Fruit fly (Drosophila melanogaster) whole organism, adult: Measurements from ENCODE around the gene CG42504.

Experiments used
- CG12768 ChIP-seq: fragments of 200-800 bp; sonication (Bioruptor generic); optimal IDR thresholded peaks from 2 replicates; lab custom pipeline; 2017; ENCODE audit warnings: missing biosample characterization, missing genetic modification characterization, mild to moderate bottlenecking, moderate library complexity, missing genetic modification reagents
- CG14711 ChIP-seq: fragments of 200-800 bp; sonication (Bioruptor generic); optimal IDR thresholded peaks from 2 replicates; lab custom pipeline; 2018; ENCODE audit warnings: missing biosample characterization, mild to moderate bottlenecking, missing genetic modification characterization, moderate library complexity
- CG1620 ChIP-seq: fragments of 200-800 bp; sonication (Bioruptor generic); optimal IDR thresholded peaks from 2 replicates; lab custom pipeline; 2016; ENCODE audit warnings: missing biosample characterization, missing genetic modification characterization
- CG33017 ChIP-seq: fragments of 200-800 bp; sonication (Bioruptor generic); optimal IDR thresholded peaks from 2 replicates; lab custom pipeline; 2018; ENCODE audit warnings: missing biosample characterization, mild to moderate bottlenecking, missing genetic modification characterization, moderate library complexity
- CG7045 ChIP-seq: fragments of 200-800 bp; sonication (Bioruptor generic); optimal IDR thresholded peaks from 2 replicates; lab custom pipeline; 2017; ENCODE audit warnings: missing biosample characterization, mild to moderate bottlenecking, missing genetic modification characterization
- CG7101 ChIP-seq: fragments of 200-800 bp; sonication (Bioruptor generic); optimal IDR thresholded peaks from 2 replicates; lab custom pipeline; 2018; ENCODE audit warnings: missing biosample characterization, mild to moderate bottlenecking, missing genetic modification characterization, moderate library complexity
- Clk ChIP-seq: fragments of 200-800 bp; sonication (Bioruptor generic); optimal IDR thresholded peaks from 2 replicates; lab custom pipeline; 2017; ENCODE audit warnings: missing biosample characterization, missing genetic modification characterization
- Crg-1 ChIP-seq: fragments of 200-800 bp; sonication (Bioruptor generic); optimal IDR thresholded peaks from 2 replicates; lab custom pipeline; 2016; ENCODE audit warnings: missing biosample characterization, missing genetic modification characterization
- Mnt ChIP-seq: fragments of 200-800 bp; sonication (Bioruptor generic); optimal IDR thresholded peaks from 2 replicates; lab custom pipeline; 2016; ENCODE audit warnings: missing biosample characterization, mild to moderate bottlenecking, missing genetic modification characterization
- bab1 ChIP-seq: fragments of 200-800 bp; sonication (Bioruptor generic); optimal IDR thresholded peaks from 3 replicates; lab custom pipeline; 2019; ENCODE audit warnings: missing biosample characterization, mild to moderate bottlenecking, missing genetic modification characterization, moderate library complexity
- cic ChIP-seq: fragments of 200-800 bp; sonication (Bioruptor generic); optimal IDR thresholded peaks from 2 replicates; lab custom pipeline; 2017; ENCODE audit warnings: missing biosample characterization, mild to moderate bottlenecking, missing genetic modification characterization, moderate library complexity
- kay ChIP-seq: fragments of 200-800 bp; sonication (Bioruptor generic); peaks from one replicate; lab custom pipeline; 2016; ENCODE audit warnings: missing biosample characterization, missing genetic modification characterization, borderline replicate concordance
- ovo ChIP-seq: fragments of 200-800 bp; sonication (Bioruptor generic); optimal IDR thresholded peaks from 2 replicates; lab custom pipeline; 2016; ENCODE audit warnings: missing biosample characterization, missing genetic modification characterization
- pad ChIP-seq: fragments of 200-800 bp; sonication (Bioruptor generic); optimal IDR thresholded peaks from 3 replicates; lab custom pipeline; 2017; ENCODE audit warnings: missing biosample characterization, missing genetic modification characterization, mild to moderate bottlenecking, moderate library complexity, missing genetic modification reagents

DNA sequence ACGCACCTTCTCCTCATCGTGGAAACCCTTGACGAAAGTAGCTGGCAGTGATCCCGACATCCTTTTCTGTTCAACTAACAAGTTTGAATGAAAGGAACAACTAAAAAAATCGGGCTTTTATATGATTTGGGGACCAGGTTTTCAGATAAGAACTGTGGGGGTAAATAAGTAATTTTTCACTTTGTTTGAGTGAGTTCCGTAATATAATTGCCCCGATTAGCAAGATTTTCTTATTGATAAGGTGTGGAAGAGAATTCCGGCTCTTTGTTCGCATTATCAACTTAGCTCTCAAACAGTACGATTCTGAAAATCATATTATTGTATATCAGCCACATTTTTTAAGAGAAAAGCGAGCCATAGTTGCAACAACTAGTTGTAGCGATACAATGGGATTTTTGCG lies 49.6 kb downstream of the CG42504 start, which contains the start of gene CG12224:
- no peak for TF ChIP-seq CG7101 (tag; lab: Kevin White, UChicago)
- TF ChIP-seq CG33017 (tag; lab: Kevin White, UChicago): no peak
- TF ChIP-seq CG7045 (GFP tag; lab: Kevin White, UChicago): no peak
- no peak for TF ChIP-seq Clk (GFP tag; lab: Kevin White, UChicago)
- no peak for TF ChIP-seq CG1620 (GFP tag; lab: Kevin White, UChicago)
- TF ChIP-seq CG14711 (tag; lab: Kevin White, UChicago): no peak
- TF ChIP-seq pad (GFP tag; lab: Kevin White, UChicago): no peak
- TF ChIP-seq Crg-1 (GFP tag; lab: Kevin White, UChicago): no peak
- no peak for TF ChIP-seq kay (GFP tag; lab: Kevin White, UChicago)
- TF ChIP-seq bab1 (GFP tag; lab: Kevin White, UChicago): no peak
- no peak for TF ChIP-seq Mnt (GFP tag; lab: Kevin White, UChicago)
- no peak for TF ChIP-seq cic (GFP tag; lab: Kevin White, UChicago)
- TF ChIP-seq ovo (GFP tag; lab: Kevin White, UChicago): no peak
- no peak for TF ChIP-seq CG12768 (GFP tag; lab: Kevin White, UChicago)
